Fruit fly (Drosophila melanogaster) Kc167 (cell line): Measurements from ENCODE around the gene Wdr62.

Source experiments
- Sin3A ChIP-seq: fragments of >200 bp; optimal IDR thresholded peaks from 2 replicates; lab custom pipeline; 2018; ENCODE audit warnings: missing external identifiers
- h ChIP-seq: fragments of >200 bp; optimal IDR thresholded peaks from 3 replicates; lab custom pipeline; 2018; ENCODE audit warnings: missing external identifiers
- insv ChIP-seq: fragments of >200 bp; optimal IDR thresholded peaks from 3 replicates; lab custom pipeline; 2018; ENCODE audit warnings: missing external identifiers
- psq ChIP-seq: fragments of >200 bp; optimal IDR thresholded peaks from 2 replicates; lab custom pipeline; 2017; ENCODE audit warnings: missing external identifiers
- ttk ChIP-seq: sonication (Bioruptor generic); optimal IDR thresholded peaks from 2 replicates; lab custom pipeline; 2017; ENCODE audit warnings: missing external identifiers

- no peak for TF ChIP-seq h (lab: Kevin White, UChicago)
- no peak for TF ChIP-seq insv (lab: Kevin White, UChicago)
- TF ChIP-seq ttk: no peak
- no peak for TF ChIP-seq psq (lab: Kevin White, UChicago)
- no peak for TF ChIP-seq Sin3A (lab: Kevin White, UChicago)
Measured at dm6 chr2L:1961932-1962496, 77.6 kb downstream of the Wdr62 start.
